Fruit fly (Drosophila melanogaster): Measurements from ENCODE around the gene Pyroxd1.

Pyroxd1 gene

DNA sequence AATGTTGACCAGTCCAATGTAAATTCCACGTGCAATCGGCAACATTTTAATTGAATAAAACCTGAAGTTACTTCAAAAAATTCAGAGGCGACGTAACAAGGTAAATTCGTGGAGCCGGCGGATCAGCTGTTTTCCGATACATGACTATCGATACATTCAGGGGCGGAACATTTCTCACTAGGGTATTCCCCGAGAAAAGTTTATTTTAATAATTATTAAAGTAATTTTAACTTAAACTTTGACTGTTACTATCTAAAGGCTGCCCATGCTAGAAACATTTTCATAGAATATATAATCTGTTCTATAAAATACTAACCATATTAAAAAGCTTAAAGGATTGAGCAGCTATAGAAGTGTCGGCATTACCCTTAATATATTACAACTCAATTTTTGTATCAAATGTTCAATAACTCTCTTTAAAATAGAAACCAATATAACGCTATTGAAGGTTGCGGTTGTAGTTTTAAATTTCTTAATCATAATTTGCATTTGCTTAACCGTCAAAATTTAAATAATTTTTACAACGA is 5.9 kb downstream of the Pyroxd1 start, which contains the start of the genes mRpS18B and Kua (continued):
- TF ChIP-seq Scr (GFP tag; IDR thresholded peaks at IDR 0.05; ENCODE audit: partially characterized antibody): peak; percentile 55
- TF ChIP-seq CG12219 (GFP tag; optimal IDR thresholded peaks at IDR 0.05): no peak
- peak; percentile 28 for TF ChIP-seq oc (tag; optimal IDR thresholded peaks at IDR 0.05)
- no peak for TF ChIP-seq gcm (GFP tag; optimal IDR thresholded peaks at IDR 0.05)
- TF ChIP-seq CG33213 (GFP tag; optimal IDR thresholded peaks at IDR 0.05): peak; percentile 13
- no peak for TF ChIP-seq CG9609 (GFP tag; optimal IDR thresholded peaks at IDR 0.05)
- peak; percentile 57; the same call in 1 of the 2 replicates for TF ChIP-seq CG14441 (GFP tag; IDR thresholded peaks at IDR 0.05)
- TF ChIP-seq CG18262 (tag; optimal IDR thresholded peaks at IDR 0.05): peak; percentile 60
- TF ChIP-seq Camta (GFP tag; optimal IDR thresholded peaks at IDR 0.05): peak; percentile 13
- peak; percentile 9 for TF ChIP-seq CG17802 (tag; optimal IDR thresholded peaks at IDR 0.05)
- TF ChIP-seq CG12299 (tag; optimal IDR thresholded peaks at IDR 0.05): peak; percentile 50
- no peak; the same call in 1 of the 2 replicates for TF ChIP-seq E2f1 (GFP tag; IDR thresholded peaks at IDR 0.05)
- no peak for TF ChIP-seq CG6683 (GFP tag; optimal IDR thresholded peaks at IDR 0.05)
- no peak for TF ChIP-seq CG12071 (GFP tag; optimal IDR thresholded peaks at IDR 0.05)
- TF ChIP-seq Dek (tag; optimal IDR thresholded peaks at IDR 0.05): peak; percentile 35
- peak; percentile 46; the same call in 1 of the 2 replicates for TF ChIP-seq H2.0 (GFP tag; IDR thresholded peaks at IDR 0.05)
- TF ChIP-seq CoRest (tag; optimal IDR thresholded peaks at IDR 0.05): peak; percentile 83
- TF ChIP-seq HLH54F (GFP tag; optimal IDR thresholded peaks at IDR 0.05): no peak
- no peak for TF ChIP-seq Ravus (GFP tag; IDR thresholded peaks at IDR 0.05)
- no peak for TF ChIP-seq CG10321 (GFP tag; IDR thresholded peaks at IDR 0.05)
- peak in 1 of 2 experiments; percentile 54 for TF ChIP-seq bsh (GFP tag; optimal IDR thresholded peaks at IDR 0.05)
- TF ChIP-seq zen2 (GFP tag; IDR thresholded peaks at IDR 0.05; ENCODE audit: partially characterized antibody): no peak
- peak; percentile 40 for TF ChIP-seq CG2129 (GFP tag; IDR thresholded peaks at IDR 0.05; ENCODE audit: partially characterized antibody)
- peak; percentile 71 for TF ChIP-seq knrl (GFP tag; IDR thresholded peaks at IDR 0.05; ENCODE audit: partially characterized antibody)
- no peak for TF ChIP-seq Neu2 (GFP tag; optimal IDR thresholded peaks at IDR 0.05; ENCODE audit: borderline replicate concordance)
- TF ChIP-seq nmo (GFP tag; optimal IDR thresholded peaks at IDR 0.05): peak; percentile 65
- TF ChIP-seq sug (tag; optimal IDR thresholded peaks at IDR 0.05): peak; percentile 67
- TF ChIP-seq CG10565 (GFP tag; optimal IDR thresholded peaks at IDR 0.05): no peak
- TF ChIP-seq tin (GFP tag; optimal IDR thresholded peaks at IDR 0.05): peak; percentile 62
- TF ChIP-seq CG17359 (tag; optimal IDR thresholded peaks at IDR 0.05): peak; percentile 58
- TF ChIP-seq Elba2 (GFP tag; optimal IDR thresholded peaks at IDR 0.05): no peak
- peak; percentile 51 for TF ChIP-seq Fer2 (tag; optimal IDR thresholded peaks at IDR 0.05)
- TF ChIP-seq Lpt (GFP tag; optimal IDR thresholded peaks at IDR 0.05): no peak
- TF ChIP-seq NC2α (GFP tag; optimal IDR thresholded peaks at IDR 0.05): no peak
- TF ChIP-seq PHDP (tag; optimal IDR thresholded peaks at IDR 0.05): peak; percentile 64
- TF ChIP-seq D (optimal IDR thresholded peaks at IDR 0.05): no peak
- peak; percentile 21 for TF ChIP-seq D (GFP tag; optimal IDR thresholded peaks at IDR 0.05)
- peak; percentile 54 for TF ChIP-seq Sry-δ (GFP tag; optimal IDR thresholded peaks at IDR 0.05)
- TF ChIP-seq luna (GFP tag; optimal IDR thresholded peaks at IDR 0.05): no peak
- 0 out of 2 replicates have a peak, but pooled peaks have one; percentile 29 for TF ChIP-seq ap (GFP tag; IDR thresholded peaks at IDR 0.05)
- no peak for TF ChIP-seq run (tag; optimal IDR thresholded peaks at IDR 0.05)
- TF ChIP-seq Dfd (GFP tag; optimal IDR thresholded peaks at IDR 0.05): no peak
- TF ChIP-seq h (optimal IDR thresholded peaks at IDR 0.05): no peak
- TF ChIP-seq abd-A (tag; optimal IDR thresholded peaks at IDR 0.05): no peak
- TF ChIP-seq CkIIα-i1 (GFP tag; IDR thresholded peaks at IDR 0.05): no peak
- TF ChIP-seq CG14965 (GFP tag; optimal IDR thresholded peaks at IDR 0.05; ENCODE audit: borderline replicate concordance): no peak
- TF ChIP-seq sisA (GFP tag; IDR thresholded peaks at IDR 0.05): peak; percentile 64; the same call in 1 of the 2 replicates
- TF ChIP-seq Oli (tag; optimal IDR thresholded peaks at IDR 0.05): peak; percentile 34
- peak; percentile 54 for TF ChIP-seq Fer3 (tag; optimal IDR thresholded peaks at IDR 0.05)
- TF ChIP-seq Atf-2 (GFP tag; optimal IDR thresholded peaks at IDR 0.05): no peak
